Worm (Caenorhabditis elegans): ENCODE results near the gene C04E7.1.
A peak's percentile ranks its signal among the peaks of the same experiment; 100 is the strongest.
"Not testable (repeated sequence)": the region's sequence is repeated elsewhere in the genome, so short reads cannot be mapped to it uniquely, and the experiment has no call there.

- not testable (repeated sequence) for TF ChIP-seq snpc-1.3 (tag; optimal IDR thresholded peaks at IDR 0.05; ENCODE audit: insufficient read depth); F10E7.11 (tag; optimal IDR thresholded peaks at IDR 0.05); somi-1 (GFP tag; optimal IDR thresholded peaks at IDR 0.05); egrh-3 (GFP tag; IDR thresholded peaks at IDR 0.05); bed-1 (GFP tag; IDR thresholded peaks at IDR 0.05); K11D2.4 (GFP tag; IDR thresholded peaks at IDR 0.05)
- TF ChIP-seq egl-44 (GFP tag; IDR thresholded peaks at IDR 0.05): peak; percentile 54; the same call in 1 of the 2 replicates
Measured at ce11 chrX:351398-351797, 6.5 kb upstream of the C04E7.1 start.

Measured in whole organism, young adult.